Worm (Caenorhabditis elegans): ENCODE measurements around the gene Y17G9B.4.

Y17G9B.4 gene

ce11 chrIV:4788332-4788731 lies 36.4 kb downstream of the Y17G9B.4 start, which contains the start of gene nhr-104:
Gene nhr-104 (minus strand): TSS chrIV:4788692.
- no peak for TF ChIP-seq cebp-2 (GFP tag; IDR thresholded peaks at IDR 0.05)
- peak; percentile 38 for TF ChIP-seq attf-5 (GFP tag; optimal IDR thresholded peaks at IDR 0.05)
- peak; percentile 80 for TF ChIP-seq nhr-80 (tag; optimal IDR thresholded peaks at IDR 0.05)
- peak; percentile 56 for TF ChIP-seq pha-4 (tag; optimal IDR thresholded peaks at IDR 0.05)
- no peak for TF ChIP-seq akir-1 (GFP tag; optimal IDR thresholded peaks at IDR 0.05)
- TF ChIP-seq ztf-26 (tag; optimal IDR thresholded peaks at IDR 0.05): no peak
- TF ChIP-seq hmg-1.2 (GFP tag; IDR thresholded peaks at IDR 0.05): peak; percentile 45; the same call in 1 of the 2 replicates
- peak; percentile 45 for TF ChIP-seq lin-40 (tag; optimal IDR thresholded peaks at IDR 0.05)

ce11 chrIV:4789445-4789844 lies 37.5 kb downstream of the Y17G9B.4 start, which contains the start of gene R11E3.1:
Gene R11E3.1 (plus strand): TSS chrIV:4789745.
- TF ChIP-seq D2030.7 (GFP tag; IDR thresholded peaks at IDR 0.05): no peak
- no peak for TF ChIP-seq F37B4.10 (GFP tag; IDR thresholded peaks at IDR 0.05)
- no peak for TF ChIP-seq F52B5.7 (tag; optimal IDR thresholded peaks at IDR 0.05)
- TF ChIP-seq zfh-2 (GFP tag; conservative IDR thresholded peaks at IDR 0.05): no peak
- no peak for TF ChIP-seq ztf-18 (tag; optimal IDR thresholded peaks at IDR 0.05)
- TF ChIP-seq gei-17 (GFP tag; optimal IDR thresholded peaks at IDR 0.05): no peak
- no peak for TF ChIP-seq ztf-6 (GFP tag; IDR thresholded peaks at IDR 0.05)
- TF ChIP-seq C17E4.6 (GFP tag; IDR thresholded peaks at IDR 0.05): no peak
- TF ChIP-seq cebp-1 (GFP tag; IDR thresholded peaks at IDR 0.05): no peak
- TF ChIP-seq cebp-1 (tag; optimal IDR thresholded peaks at IDR 0.05): no peak
- no peak for TF ChIP-seq mxl-1 (tag; optimal IDR thresholded peaks at IDR 0.05)
- no peak for TF ChIP-seq bed-2 (GFP tag; IDR thresholded peaks at IDR 0.05)
- no peak for TF ChIP-seq F33H1.4 (GFP tag; IDR thresholded peaks at IDR 0.05)
- TF ChIP-seq snpc-1.3 (tag; optimal IDR thresholded peaks at IDR 0.05; ENCODE audit: insufficient read depth): no peak
- TF ChIP-seq chd-7 (tag; optimal IDR thresholded peaks at IDR 0.05): no peak

DNA sequence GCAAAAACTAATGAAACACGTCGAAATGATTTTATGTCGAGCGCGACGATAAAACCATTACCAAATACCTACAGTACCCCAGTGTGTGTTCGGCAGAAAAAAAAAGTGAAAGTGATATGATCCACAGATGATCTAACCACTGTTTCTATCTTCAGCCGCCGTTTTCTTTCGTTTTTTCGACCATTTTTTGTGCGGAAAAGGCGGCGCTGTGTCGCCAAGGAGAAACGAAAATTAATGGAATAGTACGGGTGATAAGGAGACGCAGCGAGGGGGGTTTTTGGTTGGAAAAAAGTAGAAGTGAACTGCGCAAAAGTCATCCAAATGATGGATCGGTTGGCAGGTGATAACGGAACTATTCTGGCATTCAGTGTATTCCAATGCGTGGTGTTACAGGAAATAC lies 43.2 kb downstream of the Y17G9B.4 start:
- TF ChIP-seq hmg-1.2 (GFP tag; IDR thresholded peaks at IDR 0.05): 0 out of 2 replicates have a peak, but pooled peaks have one; percentile 9
- no peak for TF ChIP-seq nfyb-1 (GFP tag; IDR thresholded peaks at IDR 0.05)

ce11 chrIV:4799114-4799513 lies 47.2 kb downstream of the Y17G9B.4 start, which contains the start of gene eor-1:
Gene eor-1 (minus strand): TSS chrIV:4799178.
- TF ChIP-seq nhr-90 (tag; optimal IDR thresholded peaks at IDR 0.05) (no peak), F49E8.2 (tag; optimal IDR thresholded peaks at IDR 0.05; ENCODE audit: insufficient read depth) (no peak), rpc-1 (optimal IDR thresholded peaks at IDR 0.05) (no peak), rpc-1 (tag; optimal IDR thresholded peaks at IDR 0.05) (no peak), snpc-3.4 (tag; optimal IDR thresholded peaks at IDR 0.05) (peak; percentile 27), die-1 (tag; optimal IDR thresholded peaks at IDR 0.05) (no peak), ceh-58 (GFP tag; IDR thresholded peaks at IDR 0.05) (no peak), let-607 (tag; optimal IDR thresholded peaks at IDR 0.05) (no peak), rec-8 (tag; optimal IDR thresholded peaks at IDR 0.05) (no peak), lag-1 (GFP tag; IDR thresholded peaks at IDR 0.05) (no peak), ztf-28 (GFP tag; IDR thresholded peaks at IDR 0.05) (no peak), F22D6.2 (tag; optimal IDR thresholded peaks at IDR 0.05) (no peak), attf-5 (GFP tag; optimal IDR thresholded peaks at IDR 0.05) (peak; percentile 40), K12H6.12 (tag; optimal IDR thresholded peaks at IDR 0.05) (no peak), aptf-3 (GFP tag; IDR thresholded peaks at IDR 0.05) (no peak), ama-1 (optimal IDR thresholded peaks at IDR 0.05) (no peak), ama-1 (GFP tag; optimal IDR thresholded peaks at IDR 0.05) (peak in 1 of 2 experiments; percentile 44), hlh-12 (tag; optimal IDR thresholded peaks at IDR 0.05) (no peak), B0019.2 (GFP tag; conservative IDR thresholded peaks at IDR 0.05) (no peak), ztf-25 (GFP tag; IDR thresholded peaks at IDR 0.05) (no peak), pha-4 (tag; optimal IDR thresholded peaks at IDR 0.05) (no peak), cebp-1 (GFP tag; IDR thresholded peaks at IDR 0.05) (no peak), cebp-1 (tag; optimal IDR thresholded peaks at IDR 0.05) (no peak), hsf-1 (GFP tag; IDR thresholded peaks at IDR 0.05) (no peak), him-1 (tag; optimal IDR thresholded peaks at IDR 0.05) (no peak), tbx-9 (tag; optimal IDR thresholded peaks at IDR 0.05; ENCODE audit: borderline replicate concordance) (no peak)

Data from whole organism, young adult.